Fruit fly (Drosophila melanogaster): ENCODE measurements around the gene nrv1.

- TF ChIP-seq brk (GFP tag; optimal IDR thresholded peaks at IDR 0.05) (no peak), br (GFP tag; optimal IDR thresholded peaks at IDR 0.05) (no peak), ey (GFP tag; optimal IDR thresholded peaks at IDR 0.05) (no peak), psq (GFP tag; optimal IDR thresholded peaks at IDR 0.05) (no peak), sage (GFP tag; optimal IDR thresholded peaks at IDR 0.05) (no peak), dmrt93B (GFP tag; optimal IDR thresholded peaks at IDR 0.05) (no peak), Hr78 (GFP tag; optimal IDR thresholded peaks at IDR 0.05) (no peak), Myc (optimal IDR thresholded peaks at IDR 0.05) (no peak), h (GFP tag; optimal IDR thresholded peaks at IDR 0.05) (no peak), Rel (GFP tag; optimal IDR thresholded peaks at IDR 0.05) (no peak), Rel (tag; optimal IDR thresholded peaks at IDR 0.05) (no peak)
These were observed 16.1 kb upstream of the nrv1 start, which contains the start of the genes CG17377 and Daao2 for dm6 chr2L:6802740-6803139.
